Fruit fly (Drosophila melanogaster) whole organism, embryonic: Measurements from ENCODE around the gene fit.
A peak's percentile ranks its signal among the peaks of the same experiment; 100 is the strongest.

Experiments
- ATbp ChIP-seq: fragments of 200-800 bp; sonication (Bioruptor generic); optimal IDR thresholded peaks from 2 replicates; lab custom pipeline; 2017; ENCODE audit warnings: missing biosample characterization, mild to moderate bottlenecking, missing genetic modification characterization, missing genetic modification reagents
- CG10366 ChIP-seq: fragments of 200-800 bp; sonication (Bioruptor generic); IDR thresholded peaks from 2 replicates; pipeline ENCODE4 v1.3.6; 2022; ENCODE audit warnings: missing biosample characterization, missing genetic modification characterization
- CG11456 ChIP-seq: fragments of 200-800 bp; sonication (Bioruptor generic); IDR thresholded peaks from 3 replicates; pipeline ENCODE4 v1.3.6; 2022; ENCODE audit warnings: missing biosample characterization, missing genetic modification characterization
- CG11504 ChIP-seq: fragments of 200-800 bp; sonication (Bioruptor generic); optimal IDR thresholded peaks from 3 replicates; lab custom pipeline; 2019; ENCODE audit warnings: missing biosample characterization, mild to moderate bottlenecking, missing genetic modification characterization, moderate library complexity
- CG12744 ChIP-seq: fragments of 200-800 bp; sonication (Bioruptor generic); optimal IDR thresholded peaks from 2 replicates; lab custom pipeline; 2016; ENCODE audit warnings: missing biosample characterization, missing genetic modification characterization
- CG1647 ChIP-seq: fragments of 200-800 bp; sonication (Bioruptor generic); optimal IDR thresholded peaks from 3 replicates; lab custom pipeline; 2016; ENCODE audit warnings: missing biosample characterization, missing genetic modification characterization
- CG17186 ChIP-seq: fragments of 200-800 bp; sonication (Bioruptor generic); optimal IDR thresholded peaks from 3 replicates; lab custom pipeline; 2017; ENCODE audit warnings: missing biosample characterization, missing genetic modification reagents, missing genetic modification characterization
- CG17385 ChIP-seq: fragments of 200-800 bp; sonication (Bioruptor generic); optimal IDR thresholded peaks from 3 replicates; lab custom pipeline; 2018; ENCODE audit warnings: missing biosample characterization, mild to moderate bottlenecking, missing genetic modification characterization
- CG32772 ChIP-seq: fragments of 200-800 bp; sonication (Bioruptor generic); IDR thresholded peaks from 2 replicates; pipeline ENCODE4 v1.3.6; 2022; ENCODE audit warnings: missing biosample characterization, missing genetic modification characterization
- CG33557 ChIP-seq: fragments of 200-800 bp; sonication (Bioruptor generic); optimal IDR thresholded peaks from 2 replicates; lab custom pipeline; 2019; ENCODE audit warnings: missing biosample characterization, mild to moderate bottlenecking, missing genetic modification characterization, moderate library complexity
- CG6791 ChIP-seq: fragments of 200-800 bp; sonication (Bioruptor generic); IDR thresholded peaks from 3 replicates; pipeline ENCODE4 v1.3.6; 2022; ENCODE audit warnings: missing biosample characterization, missing genetic modification characterization; ENCODE audit not compliant: partially characterized antibody
- CG7839 ChIP-seq: fragments of 200-800 bp; sonication (Bioruptor generic); optimal IDR thresholded peaks from 3 replicates; lab custom pipeline; 2018; ENCODE audit warnings: missing biosample characterization, mild to moderate bottlenecking, missing genetic modification characterization, moderate library complexity
- CG8924 ChIP-seq: fragments of 200-800 bp; optimal IDR thresholded peaks from 3 replicates; lab custom pipeline; 2019; ENCODE audit warnings: missing biosample characterization, mild to moderate bottlenecking, missing genetic modification characterization, moderate library complexity
- CG9437 ChIP-seq: fragments of 200-800 bp; sonication (Bioruptor generic); optimal IDR thresholded peaks from 2 replicates; lab custom pipeline; 2018; ENCODE audit warnings: missing biosample characterization, mild to moderate bottlenecking, missing genetic modification characterization
- CG9797 ChIP-seq: fragments of 200-800 bp; sonication (Bioruptor generic); optimal IDR thresholded peaks from 3 replicates; lab custom pipeline; 2018; ENCODE audit warnings: missing biosample characterization, mild to moderate bottlenecking, missing genetic modification characterization
- Dll ChIP-seq: fragments of 200-800 bp; sonication (Bioruptor generic); IDR thresholded peaks from 4 replicates; pipeline ENCODE4 v1.3.6; 2022; ENCODE audit warnings: missing biosample characterization, missing genetic modification characterization; ENCODE audit not compliant: partially characterized antibody
- Ets97D ChIP-seq: fragments of 200-800 bp; sonication (Bioruptor generic); optimal IDR thresholded peaks from 3 replicates; lab custom pipeline; 2016; ENCODE audit warnings: missing biosample characterization, missing genetic modification characterization
- GATAe ChIP-seq: fragments of 200-800 bp; sonication (Bioruptor generic); conservative IDR thresholded peaks from 2 replicates; pipeline ENCODE4 v1.3.6; 2022; ENCODE audit warnings: missing biosample characterization, missing genetic modification characterization
- Kr ChIP-seq: fragments of 200-800 bp; sonication (Bioruptor generic); optimal IDR thresholded peaks from 2 replicates; lab custom pipeline; 2017; ENCODE audit warnings: missing biosample characterization, mild to moderate bottlenecking, missing genetic modification characterization
- Max ChIP-seq: fragments of 200-800 bp; sonication (Bioruptor generic); optimal IDR thresholded peaks from 2 replicates; lab custom pipeline; 2016; ENCODE audit warnings: missing biosample characterization, mild to moderate bottlenecking, missing genetic modification characterization
- Oaz ChIP-seq: fragments of 200-800 bp; sonication (Bioruptor generic); IDR thresholded peaks from 2 replicates; pipeline ENCODE4 v1.3.6; 2022; ENCODE audit warnings: missing biosample characterization, missing genetic modification characterization
- Poxn ChIP-seq: fragments of 200-800 bp; sonication (Bioruptor generic); IDR thresholded peaks from 2 replicates; pipeline ENCODE4 v1.3.6; 2022; ENCODE audit warnings: missing biosample characterization, missing genetic modification characterization
- Sox102F ChIP-seq: fragments of 200-800 bp; sonication (Bioruptor generic); optimal IDR thresholded peaks from 2 replicates; lab custom pipeline; 2018; ENCODE audit warnings: missing biosample characterization, mild to moderate bottlenecking, missing genetic modification characterization, moderate library complexity
- Tbp ChIP-seq: fragments of >200 bp; optimal IDR thresholded peaks from 2 replicates; lab custom pipeline; 2018; ENCODE audit warnings: missing biosample characterization, missing genetic modification characterization
- Xbp1 ChIP-seq: fragments of 200-800 bp; sonication (Bioruptor generic); optimal IDR thresholded peaks from 3 replicates; lab custom pipeline; 2016; ENCODE audit warnings: missing biosample characterization, mild to moderate bottlenecking, missing genetic modification characterization
- Xrp1 ChIP-seq: fragments of 200-800 bp; sonication (Bioruptor generic); IDR thresholded peaks from 2 replicates; pipeline ENCODE4 v1.3.6; 2022; ENCODE audit warnings: missing biosample characterization, missing genetic modification characterization
- ac ChIP-seq: fragments of 200-800 bp; sonication (Bioruptor generic); optimal IDR thresholded peaks from 3 replicates; lab custom pipeline; 2017; ENCODE audit warnings: missing biosample characterization, mild to moderate bottlenecking, missing genetic modification characterization
- ara ChIP-seq: fragments of 200-800 bp; sonication (Bioruptor generic); IDR thresholded peaks from 2 replicates; pipeline ENCODE4 v1.3.6; 2022; ENCODE audit warnings: missing biosample characterization, missing genetic modification characterization
- ase ChIP-seq: fragments of 200-800 bp; sonication (Bioruptor generic); IDR thresholded peaks from 3 replicates; pipeline ENCODE4 v1.3.6; 2022; ENCODE audit warnings: missing biosample characterization, missing genetic modification characterization
- ash1 ChIP-seq: fragments of 200-800 bp; sonication (Bioruptor generic); optimal IDR thresholded peaks from 2 replicates; lab custom pipeline; 2018; ENCODE audit warnings: missing biosample characterization, mild to moderate bottlenecking, missing genetic modification characterization
- az2 ChIP-seq: fragments of 200-800 bp; sonication (Bioruptor generic); optimal IDR thresholded peaks from 3 replicates; lab custom pipeline; 2016; ENCODE audit warnings: missing biosample characterization, missing genetic modification characterization
- da ChIP-seq: fragments of 200-800 bp; sonication (Bioruptor generic); optimal IDR thresholded peaks from 2 replicates; lab custom pipeline; 2016; ENCODE audit warnings: missing biosample characterization, missing genetic modification characterization
- emc ChIP-seq: fragments of 200-800 bp; sonication (Bioruptor generic); optimal IDR thresholded peaks from 2 replicates; lab custom pipeline; 2016; ENCODE audit warnings: missing biosample characterization, missing genetic modification characterization
- en ChIP-seq: fragments of 200-800 bp; sonication (Bioruptor generic); optimal IDR thresholded peaks from 2 replicates; lab custom pipeline; 2016; ENCODE audit warnings: missing biosample characterization, missing genetic modification characterization
- fru ChIP-seq: fragments of >200 bp; optimal IDR thresholded peaks from 2 replicates; lab custom pipeline; 2017
- grn ChIP-seq: fragments of 200-800 bp; sonication (Bioruptor generic); optimal IDR thresholded peaks from 3 replicates; lab custom pipeline; 2017; ENCODE audit warnings: missing biosample characterization, missing genetic modification characterization
- her ChIP-seq: fragments of 200-800 bp; sonication (Bioruptor generic); optimal IDR thresholded peaks from 2 replicates; lab custom pipeline; 2016; ENCODE audit warnings: missing biosample characterization, missing genetic modification characterization
- kni ChIP-seq: fragments of 200-800 bp; sonication (Bioruptor generic); optimal IDR thresholded peaks from 3 replicates; lab custom pipeline; 2017; ENCODE audit warnings: mild to moderate bottlenecking, missing biosample characterization, missing genetic modification reagents, missing genetic modification characterization
- otp ChIP-seq: fragments of 200-800 bp; sonication (Bioruptor generic); IDR thresholded peaks from 3 replicates; pipeline ENCODE4, ENCODE4 v1.3.6; 2022; ENCODE audit warnings: missing biosample characterization, missing genetic modification characterization
- pnt ChIP-seq: fragments of 200-800 bp; sonication (Bioruptor generic); optimal IDR thresholded peaks from 3 replicates; lab custom pipeline; 2016; ENCODE audit warnings: missing biosample characterization, missing genetic modification characterization
- rib ChIP-seq: fragments of 200-800 bp; sonication (Bioruptor generic); IDR thresholded peaks from 2 replicates; pipeline ENCODE4 v1.3.6; 2022; ENCODE audit warnings: missing biosample characterization, missing genetic modification characterization
- schlank ChIP-seq: fragments of 200-800 bp; sonication (Bioruptor generic); optimal IDR thresholded peaks from 2 replicates; lab custom pipeline; 2018; ENCODE audit warnings: missing biosample characterization, mild to moderate bottlenecking, missing genetic modification characterization
- sim ChIP-seq: fragments of 200-800 bp; sonication (Bioruptor generic); IDR thresholded peaks from 2 replicates; pipeline ENCODE4 v1.3.6; 2022; ENCODE audit warnings: missing biosample characterization, missing genetic modification characterization
- stc ChIP-seq: fragments of 200-800 bp; sonication (Bioruptor generic); IDR thresholded peaks from 2 replicates; pipeline ENCODE4 v1.3.6; 2022; ENCODE audit warnings: missing biosample characterization, missing genetic modification characterization
- tap ChIP-seq: fragments of 200-800 bp; optimal IDR thresholded peaks from 3 replicates; lab custom pipeline; 2019; ENCODE audit warnings: missing biosample characterization, mild to moderate bottlenecking, missing genetic modification characterization, moderate library complexity
- tna ChIP-seq: fragments of 200-800 bp; sonication (Bioruptor generic); IDR thresholded peaks from 2 replicates; pipeline ENCODE4 v1.3.6; 2022; ENCODE audit warnings: missing biosample characterization, missing genetic modification characterization; ENCODE audit not compliant: partially characterized antibody
- trh ChIP-seq: fragments of 200-800 bp; sonication (Bioruptor generic); optimal IDR thresholded peaks from 2 replicates; lab custom pipeline; 2016; ENCODE audit warnings: missing biosample characterization, missing genetic modification characterization
- ttk ChIP-seq: fragments of 200-800 bp; sonication (Bioruptor generic); IDR thresholded peaks from 2 replicates; pipeline ENCODE4 v2.1.2; 2022; ENCODE audit warnings: missing biosample characterization, missing genetic modification characterization
- unpg ChIP-seq: fragments of 200-800 bp; sonication (Bioruptor generic); optimal IDR thresholded peaks from 3 replicates; lab custom pipeline; 2018; ENCODE audit warnings: missing biosample characterization, mild to moderate bottlenecking, missing genetic modification characterization, moderate library complexity
- vfl ChIP-seq: fragments of 200-800 bp; sonication (Bioruptor generic); optimal IDR thresholded peaks from 2 replicates; lab custom pipeline; 2016; ENCODE audit warnings: missing biosample characterization, missing genetic modification characterization
- wdn ChIP-seq: fragments of 200-800 bp; sonication (Bioruptor generic); IDR thresholded peaks from 2 replicates; pipeline ENCODE4 v1.3.6; 2022; ENCODE audit warnings: missing biosample characterization, missing genetic modification characterization
- wek ChIP-seq: fragments of 200-800 bp; sonication (Bioruptor generic); optimal IDR thresholded peaks from 3 replicates; lab custom pipeline; 2018; ENCODE audit warnings: missing biosample characterization, mild to moderate bottlenecking, missing genetic modification characterization, moderate library complexity
- zfh2 ChIP-seq: fragments of 200-800 bp; sonication (Bioruptor generic); optimal IDR thresholded peaks from 2 replicates; lab custom pipeline; 2016; ENCODE audit warnings: missing biosample characterization, missing genetic modification characterization

The fit gene

dm6 chr3R:21864992-21865391 is 19.3 kb downstream of the fit start, which contains the start of gene lsn (continued):
- TF ChIP-seq en (GFP tag; lab: Kevin White, UChicago) (no peak), tap (tag; lab: Kevin White, UChicago) (no peak), Xbp1 (GFP tag; lab: Kevin White, UChicago) (no peak), sim (GFP tag; lab: Robert Waterston, UW) (no peak), Dll (GFP tag; lab: Robert Waterston, UW) (no peak), trh (GFP tag; lab: Kevin White, UChicago) (no peak), schlank (tag; lab: Kevin White, UChicago) (no peak), otp (GFP tag; lab: Robert Waterston, UW) (no peak), CG12744 (GFP tag; lab: Kevin White, UChicago) (no peak), CG1647 (no peak), CG10366 (GFP tag; lab: Robert Waterston, UW) (no peak), GATAe (GFP tag; lab: Robert Waterston, UW) (no peak), wek (GFP tag; lab: Kevin White, UChicago) (peak; percentile 46), ttk (no peak), Ets97D (GFP tag; lab: Kevin White, UChicago) (no peak), ara (GFP tag; lab: Robert Waterston, UW) (no peak), CG9797 (GFP tag; lab: Kevin White, UChicago) (no peak), Kr (no peak), CG6791 (GFP tag; lab: Robert Waterston, UW) (no peak), Max (no peak), her (GFP tag; lab: Kevin White, UChicago) (no peak), unpg (GFP tag; lab: Kevin White, UChicago) (peak; percentile 44), fru (lab: Kevin White, UChicago) (no peak), az2 (no peak), ash1 (GFP tag; lab: Kevin White, UChicago) (no peak), tna (GFP tag; lab: Robert Waterston, UW) (no peak), da (no peak), Xrp1 (GFP tag; lab: Robert Waterston, UW) (no peak), Poxn (GFP tag; lab: Robert Waterston, UW) (no peak), rib (GFP tag; lab: Robert Waterston, UW) (no peak), stc (0 out of 2 replicates have a peak, but pooled peaks have one; percentile 11), CG8924 (tag; lab: Kevin White, UChicago) (no peak), CG9437 (GFP tag; lab: Kevin White, UChicago) (peak; percentile 100), ATbp (GFP tag; lab: Kevin White, UChicago) (peak; percentile 37), vfl (GFP tag; lab: Kevin White, UChicago) (no peak), ac (GFP tag; lab: Kevin White, UChicago) (peak; percentile 13), Tbp (GFP tag; lab: Kevin White, UChicago) (no peak), Sox102F (peak; percentile 61), emc (GFP tag; lab: Kevin White, UChicago) (no peak), kni (GFP tag; lab: Kevin White, UChicago) (no peak), pnt (GFP tag; lab: Kevin White, UChicago) (no peak), CG7839 (tag; lab: Kevin White, UChicago) (no peak), CG17186 (GFP tag; lab: Kevin White, UChicago) (peak; percentile 99), CG32772 (GFP tag; lab: Robert Waterston, UW) (no peak), zfh2 (GFP tag; lab: Kevin White, UChicago) (no peak), CG11504 (tag; lab: Kevin White, UChicago) (no peak), CG11456 (GFP tag; lab: Robert Waterston, UW) (no peak), ase (GFP tag; lab: Robert Waterston, UW) (no peak), grn (GFP tag; lab: Kevin White, UChicago) (peak; percentile 23), Oaz (GFP tag; lab: Robert Waterston, UW) (no peak), wdn (GFP tag; lab: Robert Waterston, UW) (no peak), CG33557 (GFP tag; lab: Kevin White, UChicago) (peak; percentile 55), CG17385 (GFP tag; lab: Kevin White, UChicago) (no peak)
